Fruit fly (Drosophila melanogaster) whole organism, prepupa: ENCODE results near the gene mei-P26.

Experiments
- CG16779 ChIP-seq: fragments of 200-800 bp; sonication (Bioruptor generic); optimal IDR thresholded peaks from 3 replicates; lab custom pipeline; 2017; ENCODE audit warnings: missing biosample characterization, mild to moderate bottlenecking, missing genetic modification characterization
- CG31627 ChIP-seq: fragments of 200-800 bp; sonication (Bioruptor generic); optimal IDR thresholded peaks from 3 replicates; lab custom pipeline; 2016; ENCODE audit warnings: missing biosample characterization, missing genetic modification characterization
- CG8632 ChIP-seq: fragments of 200-800 bp; sonication (Bioruptor generic); optimal IDR thresholded peaks from 3 replicates; lab custom pipeline; 2016; ENCODE audit warnings: missing biosample characterization, missing genetic modification characterization
- Eip78C ChIP-seq: fragments of 200-800 bp; sonication (Bioruptor generic); peaks from one replicate; lab custom pipeline; 2016; ENCODE audit warnings: missing biosample characterization, missing genetic modification characterization
- Sox14 ChIP-seq: fragments of 200-800 bp; sonication (Bioruptor generic); optimal IDR thresholded peaks from 3 replicates; lab custom pipeline; 2016; ENCODE audit warnings: missing biosample characterization, missing genetic modification characterization
- cyc ChIP-seq: fragments of 200-800 bp; sonication (Bioruptor generic); optimal IDR thresholded peaks from 3 replicates; lab custom pipeline; 2016; ENCODE audit warnings: missing biosample characterization, missing genetic modification characterization
- dac ChIP-seq: fragments of 200-800 bp; sonication (Bioruptor generic); optimal IDR thresholded peaks from 2 replicates; lab custom pipeline; 2017; ENCODE audit warnings: missing biosample characterization, mild to moderate bottlenecking, missing genetic modification characterization

DNA sequence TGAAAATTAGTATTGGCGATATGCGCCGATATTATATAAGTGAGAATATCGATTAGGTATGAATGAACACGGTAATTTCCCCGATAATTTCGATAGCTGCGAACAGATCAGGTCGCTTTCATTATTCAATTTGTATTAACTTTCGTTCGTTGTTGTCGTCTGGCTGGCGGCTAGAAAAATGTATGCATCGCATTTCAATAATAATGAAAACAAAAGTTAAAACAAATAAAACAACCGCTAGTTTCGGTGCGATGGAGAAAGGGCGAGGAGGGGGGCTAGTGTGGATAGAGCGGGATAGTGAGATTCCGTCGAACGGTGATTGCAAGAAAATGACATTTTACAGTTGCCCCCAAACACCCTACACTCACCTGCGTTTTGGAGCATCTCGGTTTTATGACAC is 61.4 kb downstream of the mei-P26 start:
- TF ChIP-seq Sox14 = no peak
- no peak for TF ChIP-seq CG16779 (tag; lab: Kevin White, UChicago)
- no peak for TF ChIP-seq cyc (GFP tag; lab: Kevin White, UChicago)
- TF ChIP-seq CG31627 (GFP tag; lab: Kevin White, UChicago) = no peak
- no peak for TF ChIP-seq CG8632
- no peak for TF ChIP-seq Eip78C (GFP tag; lab: Kevin White, UChicago)
- no peak for TF ChIP-seq dac
